Worm (Caenorhabditis elegans) whole organism, L4 larva: ENCODE results near the gene srh-148.
"Not testable (repeated sequence)": the region's sequence is repeated elsewhere in the genome, so short reads cannot be mapped to it uniquely, and the experiment has no call there.

Source experiments
- attf-4 ChIP-seq: sonication (generic microtip); optimal IDR thresholded peaks from 3 replicates; lab custom pipeline; 2017; ENCODE audit warnings: missing biosample characterization, missing genetic modification characterization
- egl-43 ChIP-seq: fragments of 200-800 bp; sonication (Bioruptor generic); IDR thresholded peaks from 2 replicates; pipeline ENCODE4 v1.3.6; 2022; ENCODE audit warnings: missing genetic modification reagents, missing genetic modification characterization, missing compliant biosample characterization
- lin-1 ChIP-seq: fragments of 200-800 bp; sonication (Bioruptor generic); IDR thresholded peaks from 2 replicates; pipeline ENCODE4 v1.3.6; 2022; ENCODE audit warnings: missing genetic modification reagents, missing genetic modification characterization, missing compliant biosample characterization
- nhr-11 ChIP-seq: fragments of 150-350 bp; optimal IDR thresholded peaks from 2 replicates; lab custom pipeline; 2014; ENCODE audit warnings: missing biosample characterization, missing genetic modification characterization
- nhr-41 ChIP-seq: fragments of 200-800 bp; sonication (Bioruptor generic); IDR thresholded peaks from 2 replicates; pipeline ENCODE4 v1.3.6; 2022; ENCODE audit warnings: missing genetic modification reagents, missing genetic modification characterization, missing compliant biosample characterization
- nhr-6 ChIP-seq: fragments of 150-350 bp; optimal IDR thresholded peaks from 2 replicates; lab custom pipeline; 2014; ENCODE audit warnings: missing biosample characterization, missing genetic modification characterization
- skn-1 ChIP-seq: fragments of 150-350 bp; optimal IDR thresholded peaks from 2 replicates; lab custom pipeline; 2014; ENCODE audit warnings: missing biosample characterization, missing genetic modification characterization
- unc-39 ChIP-seq: sonication (generic microtip); optimal IDR thresholded peaks from 2 replicates; lab custom pipeline; 2017; ENCODE audit warnings: missing biosample characterization, missing genetic modification characterization

DNA sequence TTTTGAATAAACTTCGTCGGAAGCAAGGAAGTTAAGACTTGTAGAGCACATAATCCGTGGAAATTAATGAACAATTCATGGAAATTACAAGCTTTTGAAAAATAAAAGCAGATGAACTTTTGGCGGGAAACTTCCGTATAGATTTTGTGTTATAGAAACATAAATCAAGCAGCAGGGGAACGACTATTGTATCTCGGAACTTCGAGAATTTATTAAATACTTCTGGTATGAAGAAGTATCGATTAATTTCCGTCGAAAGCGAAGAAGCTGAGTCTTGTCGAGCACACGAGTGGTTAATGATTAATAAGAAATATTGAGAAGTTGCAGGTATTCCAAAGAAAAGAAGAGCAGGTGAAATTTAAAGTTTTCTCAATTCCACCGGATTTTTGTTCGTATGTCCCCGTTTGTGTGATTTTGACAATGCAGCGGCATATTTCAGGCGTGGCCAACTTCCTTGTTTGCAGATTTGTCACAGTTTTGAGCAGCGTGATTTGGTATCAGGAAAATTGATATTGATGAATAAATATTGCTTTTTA lies 7.8 kb downstream of the srh-148 start, which contains the start of gene srh-147:
- TF ChIP-seq nhr-6; nhr-41 (GFP tag; lab: Robert Waterston, UW); egl-43; lin-1; attf-4; skn-1 (tag; lab: Kevin White, UChicago); unc-39 (tag; lab: Kevin White, UChicago); nhr-11 (tag; lab: Kevin White, UChicago): not testable (repeated sequence)
